Fruit fly (Drosophila melanogaster): Measurements from ENCODE around the gene Iml1.

DNA sequence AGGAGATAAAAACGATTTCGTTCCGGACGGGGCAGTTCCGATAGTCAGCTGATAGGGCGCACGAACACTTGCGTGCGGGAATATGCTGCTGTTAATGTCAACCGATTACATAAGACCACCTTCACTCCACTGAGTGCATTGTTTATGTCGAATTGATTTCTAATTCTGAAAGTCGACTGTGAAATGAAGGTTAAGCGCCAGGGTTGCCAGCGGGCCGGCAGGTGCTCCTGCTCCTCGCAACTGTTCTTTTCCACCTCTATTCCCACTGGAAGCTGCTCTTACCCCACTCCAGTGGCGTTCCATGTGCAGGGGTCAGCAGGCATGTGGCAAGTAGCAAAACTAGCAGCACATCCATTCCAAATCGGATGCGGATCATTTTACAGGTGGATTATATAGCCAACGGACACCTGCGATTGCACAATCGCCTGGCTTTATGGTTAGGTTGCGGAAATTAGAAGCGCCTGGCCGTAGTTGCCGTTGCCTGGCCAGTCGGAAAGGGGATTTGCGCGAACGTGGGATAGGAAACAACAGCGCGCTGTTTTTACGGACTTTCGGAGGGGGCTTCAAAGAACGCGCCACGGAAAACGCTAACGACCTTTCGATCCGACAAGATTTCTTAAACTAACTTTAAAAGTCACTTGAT is 17.1 kb downstream of the Iml1 start, which contains the start of gene cue:
- no peak for TF ChIP-seq CG13204 (GFP tag; optimal IDR thresholded peaks at IDR 0.05)
- no peak for TF ChIP-seq D1 (tag; optimal IDR thresholded peaks at IDR 0.05)
- no peak for TF ChIP-seq CG15710 (tag; optimal IDR thresholded peaks at IDR 0.05)
- TF ChIP-seq CG8159 (tag; optimal IDR thresholded peaks at IDR 0.05), result no peak
- TF ChIP-seq CG12605 (GFP tag; IDR thresholded peaks at IDR 0.05), result no peak
- no peak for TF ChIP-seq CG17806 (tag; optimal IDR thresholded peaks at IDR 0.05)
- TF ChIP-seq Ets98B (GFP tag; IDR thresholded peaks at IDR 0.05), result no peak
- no peak for TF ChIP-seq CG8301 (tag; optimal IDR thresholded peaks at IDR 0.05)
- no peak for TF ChIP-seq Pif1A (GFP tag; optimal IDR thresholded peaks at IDR 0.05)
- TF ChIP-seq Pif1B (GFP tag; optimal IDR thresholded peaks at IDR 0.05), result no peak
- no peak for TF ChIP-seq CG9948 (tag; optimal IDR thresholded peaks at IDR 0.05)
- TF ChIP-seq Snoo (tag; optimal IDR thresholded peaks at IDR 0.05), result no peak
- no peak for TF ChIP-seq CG10348 (GFP tag; IDR thresholded peaks at IDR 0.05)
- no peak for TF ChIP-seq CG32121 (GFP tag; IDR thresholded peaks at IDR 0.05)
